Fruit fly (Drosophila melanogaster) Kc167 (cell line): ENCODE data around the gene retinin.

ENCODE experiments used
- Myc ChIP-seq: fragments of >200 bp; optimal IDR thresholded peaks from 2 replicates; lab custom pipeline; 2017; ENCODE audit warnings: missing external identifiers
- Sin3A ChIP-seq: fragments of >200 bp; optimal IDR thresholded peaks from 2 replicates; lab custom pipeline; 2018; ENCODE audit warnings: missing external identifiers
- h ChIP-seq: fragments of >200 bp; optimal IDR thresholded peaks from 3 replicates; lab custom pipeline; 2018; ENCODE audit warnings: missing external identifiers
- insv ChIP-seq: fragments of >200 bp; optimal IDR thresholded peaks from 3 replicates; lab custom pipeline; 2018; ENCODE audit warnings: missing external identifiers
- psq ChIP-seq: fragments of >200 bp; optimal IDR thresholded peaks from 2 replicates; lab custom pipeline; 2017; ENCODE audit warnings: missing external identifiers
- ttk ChIP-seq: sonication (Bioruptor generic); optimal IDR thresholded peaks from 2 replicates; lab custom pipeline; 2017; ENCODE audit warnings: missing external identifiers

retinin gene

DNA sequence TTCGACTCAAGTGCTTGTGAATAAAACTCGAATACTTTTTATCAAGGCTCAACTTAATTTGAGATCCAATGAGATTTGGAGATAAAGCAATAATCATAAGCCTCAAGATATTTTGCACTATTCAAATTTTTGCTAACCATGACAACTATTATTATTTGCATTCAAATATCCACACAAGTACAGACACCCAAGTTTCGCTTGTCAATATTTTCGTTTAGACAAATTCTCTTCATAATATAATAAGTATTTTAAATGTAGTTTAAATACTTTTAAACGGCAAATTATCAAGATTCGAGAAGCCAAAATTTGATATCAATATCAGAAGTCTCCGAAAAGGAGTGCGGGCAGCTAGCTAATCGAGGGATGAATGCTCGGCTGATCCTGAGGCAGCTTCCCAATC is 2.2 kb upstream of the retinin start, which contains the start of gene CG33061:
Gene CG33061, plus strand, starts transcription at position 301 of the 400 bp plus-strand sequence.
- TF ChIP-seq Sin3A (lab: Kevin White, UChicago) = no peak
- TF ChIP-seq h (lab: Kevin White, UChicago) = no peak
- no peak for TF ChIP-seq insv (lab: Kevin White, UChicago)
- no peak for TF ChIP-seq ttk (lab: Kevin White, UChicago)
- no peak for TF ChIP-seq Myc (lab: Kevin White, UChicago)

DNA sequence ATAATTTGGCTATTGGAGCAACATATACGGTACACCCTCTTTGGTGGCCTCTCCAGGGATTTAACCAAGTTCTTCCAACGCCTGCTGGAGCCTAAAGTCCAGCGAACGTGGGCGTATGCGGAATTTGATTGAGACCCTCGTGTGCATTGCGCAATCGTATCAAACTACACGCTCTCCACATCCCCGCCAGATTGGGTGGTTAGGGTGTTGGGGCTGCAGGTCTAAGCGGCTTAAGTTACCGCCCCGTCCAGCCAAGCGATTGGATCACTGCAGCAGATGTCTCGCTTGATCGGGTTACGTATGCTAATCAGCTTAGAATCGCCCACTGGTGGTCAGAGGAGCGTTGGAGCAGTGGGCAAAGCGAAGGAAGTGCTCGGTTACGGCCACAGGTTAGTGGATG is 993 bp upstream of the retinin start, which contains the start of gene CG33060:
Gene CG33060, plus strand, starts transcription at position 301 of the 400 bp plus-strand sequence.
- TF ChIP-seq h (lab: Kevin White, UChicago) (no peak), ttk (lab: Kevin White, UChicago) (no peak), insv (lab: Kevin White, UChicago) (no peak), Myc (lab: Kevin White, UChicago) (no peak), psq (lab: Kevin White, UChicago) (no peak), Sin3A (lab: Kevin White, UChicago) (no peak)

DNA sequence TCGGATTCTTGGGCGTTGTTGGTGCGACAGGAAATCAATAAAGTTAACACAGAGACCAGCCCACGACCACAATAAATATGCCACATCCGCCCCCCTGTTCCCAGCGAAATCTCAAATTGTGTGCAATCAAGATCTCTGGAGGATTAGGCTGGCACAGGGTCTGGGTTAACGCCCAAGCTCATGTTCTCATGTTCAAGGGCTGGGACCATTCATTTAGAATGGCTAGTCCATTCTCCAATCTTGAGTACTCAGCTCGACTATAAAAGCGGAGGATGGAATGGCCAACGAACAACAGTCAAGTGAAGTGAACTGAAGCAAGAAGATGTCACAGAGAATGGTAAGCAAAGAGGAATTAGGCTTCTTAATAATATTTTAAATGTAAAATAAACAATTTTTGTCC is 1.3 kb downstream of the retinin start, which contains the start of gene CG13056:
Gene CG13056, plus strand, starts transcription at position 301 of the 400 bp plus-strand sequence.
- no peak for TF ChIP-seq insv (lab: Kevin White, UChicago)
- TF ChIP-seq Sin3A (lab: Kevin White, UChicago) = no peak
- no peak for TF ChIP-seq psq (lab: Kevin White, UChicago)
- no peak for TF ChIP-seq h (lab: Kevin White, UChicago)
- no peak for TF ChIP-seq Myc (lab: Kevin White, UChicago)
- TF ChIP-seq ttk (lab: Kevin White, UChicago) = no peak

DNA sequence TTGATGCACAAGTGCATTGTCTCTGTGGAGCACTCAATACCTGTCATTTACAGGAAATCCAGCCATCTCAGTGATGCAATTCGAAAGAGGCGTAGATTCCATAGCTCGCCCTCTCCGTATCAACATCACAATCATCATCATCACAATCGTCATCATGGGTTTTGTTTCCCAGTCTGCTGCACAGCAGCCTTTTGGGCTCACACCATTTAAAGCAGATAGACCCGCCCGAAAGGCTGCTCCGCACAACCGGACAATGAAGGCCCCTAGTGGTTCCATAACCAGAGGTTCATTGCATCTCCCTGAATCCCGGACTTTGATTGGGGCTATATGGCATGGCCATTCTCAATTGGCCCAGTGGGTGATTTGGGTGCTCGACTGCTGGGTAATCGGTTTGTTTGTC is 3.1 kb downstream of the retinin start:
- TF ChIP-seq Myc (lab: Kevin White, UChicago) (no peak), ttk (lab: Kevin White, UChicago) (no peak), Sin3A (lab: Kevin White, UChicago) (no peak), insv (lab: Kevin White, UChicago) (no peak), h (lab: Kevin White, UChicago) (no peak), psq (lab: Kevin White, UChicago) (no peak)

DNA sequence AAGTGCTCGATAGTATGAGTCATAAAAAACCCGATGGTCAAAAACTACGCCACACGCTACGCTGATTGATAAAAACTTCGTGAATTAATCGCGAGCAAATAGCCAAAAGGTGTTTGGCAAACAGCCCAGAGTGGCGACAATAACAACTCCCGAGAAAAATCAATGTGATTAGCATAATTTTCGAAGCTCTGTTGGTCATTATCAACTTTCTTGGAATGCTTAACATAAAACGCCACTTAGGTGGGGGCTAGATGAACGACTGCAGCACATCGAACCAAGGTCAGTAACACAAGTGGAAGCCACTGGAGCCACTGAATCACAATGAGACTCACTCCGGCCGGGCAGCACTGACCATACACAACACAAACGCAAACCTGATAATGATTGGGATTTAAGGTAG is 6.0 kb downstream of the retinin start:
- TF ChIP-seq insv (lab: Kevin White, UChicago) (no peak), ttk (lab: Kevin White, UChicago) (no peak), Sin3A (lab: Kevin White, UChicago) (no peak), h (lab: Kevin White, UChicago) (no peak), Myc (lab: Kevin White, UChicago) (no peak), psq (lab: Kevin White, UChicago) (no peak)

DNA sequence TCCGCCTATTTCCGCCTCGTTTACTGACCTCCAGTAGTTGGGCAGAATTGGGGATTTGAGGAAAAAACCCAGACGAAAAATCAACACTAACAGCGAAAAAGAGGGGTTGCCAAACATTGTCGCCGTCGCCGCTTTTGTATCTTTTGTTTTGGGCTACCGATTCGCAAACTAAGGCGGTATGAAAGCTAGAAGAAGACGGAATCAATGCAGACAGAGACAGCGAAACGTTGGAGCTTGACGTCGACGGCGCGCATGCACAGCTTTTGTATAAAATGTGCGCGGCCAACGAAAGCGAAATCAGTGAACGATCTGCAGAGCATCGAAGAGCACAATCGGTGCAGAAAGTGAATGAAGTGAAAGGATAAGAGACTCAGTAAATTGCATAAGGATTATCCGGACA is 7.0 kb downstream of the retinin start, which contains the start of gene CG4998:
Gene CG4998, plus strand, starts transcription at position 301 of the 400 bp plus-strand sequence.
- TF ChIP-seq Sin3A (lab: Kevin White, UChicago) = no peak
- no peak for TF ChIP-seq insv (lab: Kevin White, UChicago)
- TF ChIP-seq psq (lab: Kevin White, UChicago) = no peak
- TF ChIP-seq h (lab: Kevin White, UChicago) = no peak
- TF ChIP-seq ttk (lab: Kevin White, UChicago) = no peak
- TF ChIP-seq Myc (lab: Kevin White, UChicago) = no peak

DNA sequence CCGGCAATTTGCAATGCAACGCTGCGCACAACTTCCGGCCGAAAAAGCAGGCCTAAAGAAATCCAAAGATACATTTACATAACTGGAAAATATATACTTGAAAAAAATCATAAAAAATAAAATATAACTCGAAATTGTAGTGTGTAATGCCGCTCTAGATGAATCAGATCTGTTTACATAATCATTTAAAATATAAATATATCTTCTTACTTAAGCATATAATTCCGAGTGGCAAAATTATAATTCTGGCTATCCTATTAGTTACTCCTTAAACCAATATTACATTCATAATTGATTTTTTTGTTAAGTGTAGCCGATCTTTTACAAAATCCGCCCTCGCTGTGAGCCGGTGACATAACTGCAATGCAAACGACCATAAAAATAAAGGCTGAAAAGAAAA is 7.7 kb downstream of the retinin start:
- TF ChIP-seq ttk (lab: Kevin White, UChicago) = no peak
- no peak for TF ChIP-seq Myc (lab: Kevin White, UChicago)
- TF ChIP-seq h (lab: Kevin White, UChicago) = no peak
- no peak for TF ChIP-seq Sin3A (lab: Kevin White, UChicago)
- TF ChIP-seq psq (lab: Kevin White, UChicago) = no peak
- TF ChIP-seq insv (lab: Kevin White, UChicago) = no peak

DNA sequence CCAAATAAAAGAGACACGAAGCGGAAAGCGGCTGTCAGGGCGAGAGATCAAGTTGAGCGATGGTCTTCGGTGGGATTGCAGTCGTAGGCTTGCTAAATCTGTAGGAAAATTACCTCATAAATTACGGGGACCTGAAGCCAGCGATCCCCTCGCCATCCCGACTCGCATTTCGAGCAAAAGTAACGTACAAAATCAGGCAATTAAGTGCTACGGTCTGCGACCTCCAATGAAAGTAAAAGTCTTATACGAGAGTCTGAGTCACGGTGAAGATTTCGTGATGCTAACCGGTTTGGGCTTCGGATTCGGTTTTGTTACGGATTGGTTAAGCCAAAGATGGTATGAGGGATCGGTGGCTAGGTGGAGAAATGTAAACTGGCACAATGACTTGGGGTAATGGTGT is 8.1 kb downstream of the retinin start:
- no peak for TF ChIP-seq ttk (lab: Kevin White, UChicago)
- TF ChIP-seq h (lab: Kevin White, UChicago) = no peak
- TF ChIP-seq psq (lab: Kevin White, UChicago) = no peak
- no peak for TF ChIP-seq insv (lab: Kevin White, UChicago)
- TF ChIP-seq Sin3A (lab: Kevin White, UChicago) = no peak
- TF ChIP-seq Myc (lab: Kevin White, UChicago) = no peak

DNA sequence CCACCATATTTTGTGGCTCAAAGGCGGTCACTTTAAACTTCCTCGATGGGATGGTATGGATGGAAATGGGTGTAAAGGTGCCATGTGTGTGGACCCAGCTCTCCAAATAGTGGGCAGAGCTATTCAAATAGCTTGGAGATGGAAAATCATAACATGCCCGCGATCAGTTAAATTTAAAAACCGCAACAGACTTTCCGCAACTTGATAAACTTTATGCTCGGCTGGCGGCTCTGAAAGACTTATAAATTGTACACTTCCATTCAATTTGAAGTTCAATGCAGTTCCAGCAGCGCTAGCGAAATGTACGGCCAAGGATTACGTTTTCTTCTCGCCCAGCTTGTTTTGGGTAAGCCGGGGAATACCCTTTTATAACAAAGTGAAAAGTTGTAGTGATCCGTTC is 14.3 kb downstream of the retinin start, which contains the start of gene CG33257:
Gene CG33257, plus strand, starts transcription at position 301 of the 400 bp plus-strand sequence.
- no peak for TF ChIP-seq ttk (lab: Kevin White, UChicago)
- no peak for TF ChIP-seq Sin3A (lab: Kevin White, UChicago)
- no peak for TF ChIP-seq h (lab: Kevin White, UChicago)
- TF ChIP-seq psq (lab: Kevin White, UChicago) = no peak
- no peak for TF ChIP-seq insv (lab: Kevin White, UChicago)
- TF ChIP-seq Myc (lab: Kevin White, UChicago) = no peak

DNA sequence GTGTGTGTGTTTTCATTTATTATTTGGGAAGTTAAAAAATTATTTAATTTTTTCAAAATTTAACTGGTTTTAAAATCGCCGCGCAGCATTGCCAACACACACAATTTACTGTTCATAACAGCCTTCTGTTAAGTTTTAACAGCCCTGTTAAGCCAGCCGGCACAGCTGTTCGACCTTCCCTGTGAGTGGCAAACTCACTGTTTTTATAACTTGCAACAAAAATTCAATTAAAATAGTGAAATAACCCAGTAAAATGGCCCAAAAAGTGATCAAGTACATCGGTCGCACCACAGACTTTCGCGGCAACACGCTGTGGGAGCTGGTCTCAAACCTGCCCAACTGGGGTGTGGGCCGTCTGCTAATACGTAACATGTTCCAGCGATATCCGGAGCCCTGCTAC is 16.2 kb downstream of the retinin start, which contains the start of gene mRpS34:
Gene mRpS34, plus strand, starts transcription at position 161 of the 400 bp plus-strand sequence.
- TF ChIP-seq h (lab: Kevin White, UChicago) (no peak), Sin3A (lab: Kevin White, UChicago) (no peak), ttk (lab: Kevin White, UChicago) (no peak), Myc (lab: Kevin White, UChicago) (no peak), psq (lab: Kevin White, UChicago) (no peak), insv (lab: Kevin White, UChicago) (no peak)

DNA sequence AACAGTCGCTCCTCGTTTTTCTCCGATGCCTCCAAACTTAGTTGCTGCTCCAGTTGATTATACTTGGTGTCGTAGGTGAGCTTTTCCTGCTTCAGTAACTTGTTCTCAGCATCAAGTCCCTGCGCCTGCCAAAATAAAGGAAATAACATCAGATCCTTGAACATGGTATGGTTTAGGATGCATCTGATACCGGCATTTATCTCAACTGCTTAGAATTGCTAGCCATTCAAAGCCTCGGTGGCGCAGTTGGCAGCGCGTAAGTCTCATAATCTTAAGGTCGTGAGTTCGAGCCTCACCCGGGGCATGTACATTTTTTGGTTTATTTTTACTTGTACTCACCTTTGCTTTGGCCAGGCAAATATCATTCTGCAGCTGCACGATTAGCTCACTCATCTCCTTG is 18.0 kb downstream of the retinin start:
- TF ChIP-seq ttk (lab: Kevin White, UChicago) = no peak
